Worm (Caenorhabditis elegans) whole organism, L3 larva: ENCODE measurements around the gene ced-9.

Source experiments
- R02D3.7 ChIP-seq: fragments of 150-350 bp; optimal IDR thresholded peaks from 2 replicates; lab custom pipeline; 2014; ENCODE audit warnings: missing biosample characterization, missing genetic modification characterization
- ZK546.5 ChIP-seq: sonication (generic microtip); optimal IDR thresholded peaks from 2 replicates; lab custom pipeline; 2017; ENCODE audit warnings: missing biosample characterization, missing genetic modification characterization
- aly-2 ChIP-seq: fragments of 150-350 bp; optimal IDR thresholded peaks from 2 replicates; lab custom pipeline; 2014; ENCODE audit warnings: missing biosample characterization, missing genetic modification characterization
- ama-1 ChIP-seq: fragments of 150-350 bp; optimal IDR thresholded peaks from 2 replicates; lab custom pipeline; 2018
- ceh-28 ChIP-seq: fragments of 150-350 bp; optimal IDR thresholded peaks from 2 replicates; lab custom pipeline; 2014; ENCODE audit warnings: missing biosample characterization, missing genetic modification reagents, missing genetic modification characterization
- ceh-82 ChIP-seq: fragments of 150-350 bp; optimal IDR thresholded peaks from 2 replicates; lab custom pipeline; 2014; ENCODE audit warnings: missing biosample characterization, missing genetic modification characterization
- ceh-9 ChIP-seq: sonication (generic microtip); optimal IDR thresholded peaks from 2 replicates; lab custom pipeline; 2018; ENCODE audit warnings: missing biosample characterization, missing genetic modification characterization
- daf-12 ChIP-seq: fragments of 150-350 bp; optimal IDR thresholded peaks from 2 replicates; lab custom pipeline; 2014; ENCODE audit warnings: missing biosample characterization, missing genetic modification reagents, missing genetic modification characterization
- egl-27 ChIP-seq: sonication (generic microtip); optimal IDR thresholded peaks from 4 replicates; lab custom pipeline; 2017; ENCODE audit warnings: missing biosample characterization, missing genetic modification reagents, missing genetic modification characterization
- elt-1 ChIP-seq: fragments of 150-350 bp; optimal IDR thresholded peaks from 2 replicates; lab custom pipeline; 2014; ENCODE audit warnings: missing biosample characterization, missing genetic modification characterization
- elt-2 ChIP-seq: sonication (generic microtip); optimal IDR thresholded peaks from 2 replicates; lab custom pipeline; 2016; ENCODE audit warnings: missing genetic modification reagents, mild to moderate bottlenecking, missing genetic modification characterization, missing compliant biosample characterization
- elt-3 ChIP-seq, 3 experiments: fragments of 150-350 bp in 1 of 3; sonication (generic microtip) in 2 of 3; optimal IDR thresholded peaks; 2 replicates in 2 of 3; 4 replicates in 1 of 3; lab custom pipeline; 2014 to 2017; ENCODE audit warnings: missing biosample characterization in 3 of 3, missing genetic modification characterization in 3 of 3
- eor-1 ChIP-seq, 2 experiments: fragments of 150-350 bp; optimal IDR thresholded peaks; 2 replicates each; lab custom pipeline; 2014 to 2018; ENCODE audit warnings: missing biosample characterization in 2 of 2, missing genetic modification characterization in 2 of 2
- fkh-2 ChIP-seq: fragments of 150-350 bp; optimal IDR thresholded peaks from 2 replicates; lab custom pipeline; 2014; ENCODE audit warnings: missing biosample characterization, missing genetic modification reagents, missing genetic modification characterization
- fos-1 ChIP-seq: fragments of 150-350 bp; optimal IDR thresholded peaks from 2 replicates; lab custom pipeline; 2014; ENCODE audit warnings: missing biosample characterization, missing genetic modification characterization
- hmg-11 ChIP-seq: sonication (generic microtip); optimal IDR thresholded peaks from 2 replicates; lab custom pipeline; 2016; ENCODE audit warnings: missing genetic modification characterization, missing compliant biosample characterization
- jun-1 ChIP-seq: fragments of 150-350 bp; optimal IDR thresholded peaks from 2 replicates; lab custom pipeline; 2014; ENCODE audit warnings: missing biosample characterization, missing genetic modification reagents, missing genetic modification characterization
- lin-15B ChIP-seq: fragments of 150-350 bp; optimal IDR thresholded peaks from 2 replicates; lab custom pipeline; 2014; ENCODE audit warnings: missing biosample characterization, missing genetic modification characterization
- lin-39 ChIP-seq: fragments of 150-350 bp; optimal IDR thresholded peaks from 2 replicates; lab custom pipeline; 2018; ENCODE audit warnings: missing biosample characterization, missing genetic modification reagents, missing genetic modification characterization
- lsy-12 ChIP-seq: sonication (generic microtip); optimal IDR thresholded peaks from 2 replicates; lab custom pipeline; 2016; ENCODE audit warnings: mild to moderate bottlenecking, missing genetic modification characterization, missing compliant biosample characterization
- mdl-1 ChIP-seq: fragments of 150-350 bp; optimal IDR thresholded peaks from 2 replicates; lab custom pipeline; 2014; ENCODE audit warnings: missing biosample characterization, missing genetic modification characterization
- mml-1 ChIP-seq: fragments of 150-350 bp; sonication (generic microtip); optimal IDR thresholded peaks from 3 replicates; lab custom pipeline; 2014; ENCODE audit warnings: missing biosample characterization, missing genetic modification characterization
- nfya-1 ChIP-seq: sonication (generic microtip); optimal IDR thresholded peaks from 2 replicates; lab custom pipeline; 2017; ENCODE audit warnings: missing genetic modification characterization, mild to moderate bottlenecking, missing compliant biosample characterization, antibody characterized with exemption, moderate library complexity; ENCODE audit not compliant: insufficient read depth
- nhr-11 ChIP-seq: fragments of 150-350 bp; optimal IDR thresholded peaks from 2 replicates; lab custom pipeline; 2014; ENCODE audit warnings: missing biosample characterization, missing genetic modification characterization
- nhr-12 ChIP-seq: fragments of 150-350 bp; optimal IDR thresholded peaks from 2 replicates; lab custom pipeline; 2014; ENCODE audit warnings: missing biosample characterization, missing genetic modification characterization
- nhr-23 ChIP-seq: fragments of 150-350 bp; optimal IDR thresholded peaks from 2 replicates; lab custom pipeline; 2014; ENCODE audit warnings: missing biosample characterization, missing genetic modification reagents, missing genetic modification characterization
- nhr-237 ChIP-seq: fragments of 150-350 bp; optimal IDR thresholded peaks from 2 replicates; lab custom pipeline; 2014; ENCODE audit warnings: missing biosample characterization, missing genetic modification characterization
- nhr-25 ChIP-seq: sonication (generic microtip); optimal IDR thresholded peaks from 2 replicates; lab custom pipeline; 2017; ENCODE audit warnings: missing biosample characterization, missing genetic modification characterization
- nhr-28 ChIP-seq: fragments of 150-350 bp; optimal IDR thresholded peaks from 2 replicates; lab custom pipeline; 2014; ENCODE audit warnings: missing biosample characterization, missing genetic modification characterization
- nhr-43 ChIP-seq: sonication (generic microtip); optimal IDR thresholded peaks from 2 replicates; lab custom pipeline; 2016; ENCODE audit warnings: mild to moderate bottlenecking, missing genetic modification characterization, missing compliant biosample characterization; ENCODE audit not compliant: poor library complexity, severe bottlenecking
- nhr-67 ChIP-seq: fragments of 150-350 bp; optimal IDR thresholded peaks from 2 replicates; lab custom pipeline; 2014; ENCODE audit warnings: missing biosample characterization, missing genetic modification characterization
- nhr-76 ChIP-seq: fragments of 150-350 bp; sonication (generic microtip); optimal IDR thresholded peaks from 5 replicates; lab custom pipeline; 2014; ENCODE audit warnings: missing biosample characterization, missing genetic modification characterization
- nhr-77 ChIP-seq: fragments of 150-350 bp; optimal IDR thresholded peaks from 2 replicates; lab custom pipeline; 2014; ENCODE audit warnings: missing biosample characterization, missing genetic modification characterization
- pha-4 ChIP-seq: fragments of 150-350 bp; optimal IDR thresholded peaks from 2 replicates; lab custom pipeline; 2014; ENCODE audit warnings: missing biosample characterization, missing genetic modification reagents, missing genetic modification characterization
- pqm-1 ChIP-seq: fragments of 150-350 bp; optimal IDR thresholded peaks from 2 replicates; lab custom pipeline; 2017; ENCODE audit warnings: missing biosample characterization, missing genetic modification characterization, inconsistent platforms
- sea-2 ChIP-seq: fragments of 150-350 bp; sonication (generic microtip); optimal IDR thresholded peaks from 4 replicates; lab custom pipeline; 2014; ENCODE audit warnings: missing biosample characterization, missing genetic modification reagents, missing genetic modification characterization
- skn-1 ChIP-seq: fragments of 150-350 bp; optimal IDR thresholded peaks from 2 replicates; lab custom pipeline; 2014; ENCODE audit warnings: missing biosample characterization, missing genetic modification characterization
- tbx-2 ChIP-seq: sonication (generic microtip); optimal IDR thresholded peaks from 2 replicates; lab custom pipeline; 2016; ENCODE audit warnings: mild to moderate bottlenecking, missing genetic modification characterization, missing compliant biosample characterization
- unc-39 ChIP-seq: sonication (generic microtip); optimal IDR thresholded peaks from 4 replicates; lab custom pipeline; 2017; ENCODE audit warnings: missing biosample characterization, missing genetic modification characterization
- unc-62 ChIP-seq: fragments of 150-350 bp; sonication (generic microtip); optimal IDR thresholded peaks from 4 replicates; lab custom pipeline; 2014; ENCODE audit warnings: missing biosample characterization, missing genetic modification reagents, missing genetic modification characterization
- ztf-11 ChIP-seq: fragments of 150-350 bp; optimal IDR thresholded peaks from 2 replicates; lab custom pipeline; 2014; ENCODE audit warnings: missing biosample characterization, missing genetic modification characterization
- ztf-4 ChIP-seq: fragments of 150-350 bp; optimal IDR thresholded peaks from 2 replicates; lab custom pipeline; 2014; ENCODE audit warnings: missing biosample characterization, missing genetic modification characterization

ced-9 gene

ce11 chrIII:10353423-10353822 is 18.5 kb downstream of the ced-9 start:
- TF ChIP-seq nhr-67 (tag; lab: Kevin White, UChicago) (no peak), lsy-12 (tag; lab: Kevin White, UChicago) (no peak), ZK546.5 (tag; lab: Kevin White, UChicago) (no peak), elt-3 (tag; optimal IDR thresholded peaks at IDR 0.05; lab: Kevin White, UChicago) (no peak), ceh-9 (no peak), elt-1 (no peak), ztf-4 (tag; lab: Kevin White, UChicago) (no peak), jun-1 (tag; lab: Kevin White, UChicago) (no peak), nhr-237 (tag; lab: Kevin White, UChicago) (no peak), skn-1 (tag; lab: Kevin White, UChicago) (no peak), tbx-2 (tag; lab: Kevin White, UChicago) (no peak), aly-2 (no peak), eor-1 (tag; optimal IDR thresholded peaks at IDR 0.05; lab: Kevin White, UChicago) (no peak), ama-1 (lab: Kevin White, UChicago) (no peak), nhr-28 (tag; lab: Kevin White, UChicago) (no peak), nhr-25 (tag; lab: Kevin White, UChicago) (no peak), mdl-1 (tag; lab: Kevin White, UChicago) (no peak), unc-39 (tag; lab: Kevin White, UChicago) (no peak)
- TF ChIP-seq, all 47 proteins: peak for 0

DNA sequence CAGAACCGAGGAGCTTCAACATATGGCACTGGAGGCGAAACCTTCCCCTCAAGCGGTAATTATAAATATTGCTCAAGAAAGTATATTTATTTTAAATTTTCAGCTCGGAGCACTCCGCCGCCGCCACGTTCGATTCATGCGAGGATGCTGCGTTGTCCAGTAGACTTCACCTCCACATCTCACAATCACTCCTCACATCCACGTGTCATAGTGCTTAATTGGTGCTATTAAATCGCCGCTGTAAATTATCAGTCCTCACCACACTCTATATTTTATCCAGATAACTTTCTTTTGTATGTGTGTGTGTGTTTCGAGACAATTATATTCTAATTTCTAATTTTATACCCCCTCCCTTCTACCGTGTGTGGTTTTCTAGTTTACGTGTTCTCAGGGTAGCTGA is 19.6 kb downstream of the ced-9 start:
- TF ChIP-seq elt-2 (tag; lab: Kevin White, UChicago), result peak; percentile 54
- no peak for TF ChIP-seq elt-3 (tag; optimal IDR thresholded peaks at IDR 0.05; lab: Kevin White, UChicago)

ce11 chrIII:10355382-10355781 is 20.4 kb downstream of the ced-9 start, which contains the start of gene spp-1:
TSS of gene spp-1 (minus strand) at chrIII:10355668.
- TF ChIP-seq egl-27 (tag; lab: Kevin White, UChicago) (no peak), ceh-82 (no peak), fos-1 (no peak), pqm-1 (tag; lab: Kevin White, UChicago) (peak; percentile 87), nhr-76 (tag; lab: Kevin White, UChicago) (no peak), ceh-28 (tag; lab: Kevin White, UChicago) (peak; percentile 31), nhr-237 (tag; lab: Kevin White, UChicago) (no peak), elt-1 (no peak), fkh-2 (no peak), aly-2 (no peak), nhr-23 (no peak), mml-1 (no peak), eor-1 (tag; optimal IDR thresholded peaks at IDR 0.05; lab: Kevin White, UChicago) (no peak), nhr-28 (tag; lab: Kevin White, UChicago) (no peak), pha-4 (tag; lab: Kevin White, UChicago) (peak; percentile 57), nhr-77 (tag; lab: Kevin White, UChicago) (no peak), R02D3.7 (tag; lab: Kevin White, UChicago) (no peak), ama-1 (lab: Kevin White, UChicago) (no peak), jun-1 (tag; lab: Kevin White, UChicago) (peak; percentile 50), nfya-1 (tag; lab: Kevin White, UChicago) (no peak), elt-2 (tag; lab: Kevin White, UChicago) (peak; percentile 94), nhr-11 (no peak), nhr-43 (tag; lab: Kevin White, UChicago) (no peak), unc-62 (GFP tag; lab: Kevin White, UChicago) (no peak)

ce11 chrIII:10357598-10358186 is 22.7 kb downstream of the ced-9 start, which contains the start of gene umps-1:
TSS of gene umps-1 (minus strand) at chrIII:10357648.
- no peak for TF ChIP-seq elt-1
- TF ChIP-seq unc-39 (tag; lab: Kevin White, UChicago), result no peak
- no peak for TF ChIP-seq ztf-11 (tag; lab: Kevin White, UChicago)
- TF ChIP-seq pqm-1 (tag; lab: Kevin White, UChicago), result peak; percentile 49
- TF ChIP-seq fkh-2, result no peak
- no peak for TF ChIP-seq aly-2
- no peak for TF ChIP-seq mdl-1 (tag; lab: Kevin White, UChicago)
- no peak for TF ChIP-seq egl-27 (tag; lab: Kevin White, UChicago)
- TF ChIP-seq unc-62 (GFP tag; lab: Kevin White, UChicago), result no peak
- TF ChIP-seq nhr-77 (tag; lab: Kevin White, UChicago), result no peak
- TF ChIP-seq lin-39 (tag; lab: Kevin White, UChicago), result peak; percentile 26
- TF ChIP-seq hmg-11, result peak; percentile 62
- TF ChIP-seq nhr-76 (tag; lab: Kevin White, UChicago), result no peak
- no peak for TF ChIP-seq mml-1
- TF ChIP-seq ama-1 (lab: Kevin White, UChicago), result no peak
- TF ChIP-seq jun-1 (tag; lab: Kevin White, UChicago), result no peak
- no peak for TF ChIP-seq daf-12 (tag; lab: Kevin White, UChicago)
- peak; percentile 93 for TF ChIP-seq nfya-1 (tag; lab: Kevin White, UChicago)
- no peak for TF ChIP-seq eor-1 (tag; optimal IDR thresholded peaks at IDR 0.05; lab: Kevin White, UChicago)
- TF ChIP-seq nhr-28 (tag; lab: Kevin White, UChicago), result no peak
- TF ChIP-seq nhr-43 (tag; lab: Kevin White, UChicago), result peak; percentile 45
- no peak for TF ChIP-seq ceh-9
- TF ChIP-seq elt-2 (tag; lab: Kevin White, UChicago), result peak; percentile 41
- TF ChIP-seq sea-2 (GFP tag; lab: Kevin White, UChicago), result no peak
- peak; percentile 73 for TF ChIP-seq lin-15B (tag; lab: Kevin White, UChicago)
- TF ChIP-seq elt-3 (tag; optimal IDR thresholded peaks at IDR 0.05; lab: Kevin White, UChicago), result no peak
- TF ChIP-seq nhr-25 (tag; lab: Kevin White, UChicago), result peak; percentile 60
- TF ChIP-seq fos-1, result no peak
- TF ChIP-seq skn-1 (tag; lab: Kevin White, UChicago), result peak; percentile 48
- TF ChIP-seq nhr-12, result no peak
- TF ChIP-seq R02D3.7 (tag; lab: Kevin White, UChicago), result no peak
- TF ChIP-seq ceh-28 (tag; lab: Kevin White, UChicago), result no peak
- TF ChIP-seq lsy-12 (tag; lab: Kevin White, UChicago), result peak; percentile 20
